Fruit fly (Drosophila melanogaster): ENCODE results near the gene CG7730.

Gene CG7730

DNA sequence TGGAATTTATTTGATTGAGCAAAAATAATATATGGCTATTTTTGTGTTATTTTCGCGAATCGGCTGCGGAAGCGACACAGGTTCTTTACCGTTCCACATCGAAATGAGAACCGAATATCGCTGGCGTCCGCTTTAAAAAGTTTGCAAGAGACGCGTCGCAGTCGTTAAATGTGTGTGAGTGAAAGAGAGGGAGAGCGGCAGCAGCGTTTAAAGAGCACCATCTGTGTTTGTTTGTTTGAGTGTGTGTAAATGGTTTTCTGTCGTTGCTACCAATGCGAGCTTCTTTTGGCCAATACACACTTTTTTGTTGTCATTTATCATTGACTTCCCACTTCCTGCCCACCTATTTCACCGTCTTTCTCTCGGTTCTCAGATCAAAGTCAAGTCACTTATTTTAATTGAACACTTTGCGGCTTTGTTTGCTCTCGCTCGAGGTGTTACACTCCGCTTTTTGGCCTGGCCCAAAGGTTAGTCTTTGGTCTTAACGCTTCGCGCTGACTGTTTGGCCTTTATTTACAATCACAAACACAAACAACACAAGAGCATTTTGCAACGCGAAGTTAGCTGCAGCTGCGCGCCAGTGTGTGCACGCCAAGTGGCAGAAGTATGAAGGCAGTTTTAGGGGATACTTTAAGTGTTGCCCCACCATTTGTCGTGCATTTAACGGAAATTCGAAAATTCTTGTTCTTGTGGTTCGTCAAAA, 15.1 kb upstream of the CG7730 start, which contains the start of gene CG3764 (continued):
- TF ChIP-seq ash1 (GFP tag; optimal IDR thresholded peaks at IDR 0.05) (peak; percentile 89), CTCF (GFP tag; optimal IDR thresholded peaks at IDR 0.05) (peak; percentile 64), CHES-1-like (GFP tag; optimal IDR thresholded peaks at IDR 0.05) (peak; percentile 92), Elba2 (GFP tag; optimal IDR thresholded peaks at IDR 0.05) (no peak), aop (GFP tag; IDR thresholded peaks at IDR 0.05) (peak; percentile 55; the same call in 1 of the 2 replicates), CG12769 (tag; optimal IDR thresholded peaks at IDR 0.05) (peak; percentile 84), tna (GFP tag; IDR thresholded peaks at IDR 0.05; ENCODE audit: partially characterized antibody) (no peak; the same call in 1 of the 2 replicates), hth (optimal IDR thresholded peaks at IDR 0.05) (no peak), hbn (GFP tag; IDR thresholded peaks at IDR 0.05; ENCODE audit: partially characterized antibody) (no peak), CG7786 (GFP tag; optimal IDR thresholded peaks at IDR 0.05) (peak; percentile 44), CG13287 (GFP tag; IDR thresholded peaks at IDR 0.05; ENCODE audit: partially characterized antibody) (peak; percentile 61), CG12219 (GFP tag; optimal IDR thresholded peaks at IDR 0.05) (peak; percentile 76), ssp (GFP tag; IDR thresholded peaks at IDR 0.05) (no peak), CG3065 (GFP tag; optimal IDR thresholded peaks at IDR 0.05) (peak; percentile 38), NC2α (GFP tag; optimal IDR thresholded peaks at IDR 0.05) (peak; percentile 53), fd64A (GFP tag; optimal IDR thresholded peaks at IDR 0.05) (peak; percentile 91), Poxn (GFP tag; IDR thresholded peaks at IDR 0.05) (no peak), Awh (GFP tag; IDR thresholded peaks at IDR 0.05) (peak; percentile 76), Drgx (GFP tag; IDR thresholded peaks at IDR 0.05) (0 out of 2 replicates have a peak, but pooled peaks have one; percentile 6), Pdp1 (GFP tag; optimal IDR thresholded peaks at IDR 0.05) (peak; percentile 61 to 74), CG8944 (GFP tag; optimal IDR thresholded peaks at IDR 0.05) (peak; percentile 50), TFAM (GFP tag; optimal IDR thresholded peaks at IDR 0.05) (peak; percentile 71), C15 (GFP tag; IDR thresholded peaks at IDR 0.05) (0 out of 3 replicates have a peak, but pooled peaks have one; percentile 39), dimm (GFP tag; IDR thresholded peaks at IDR 0.05) (no peak), CG4820 (GFP tag; optimal IDR thresholded peaks at IDR 0.05) (peak; percentile 38), caup (GFP tag; optimal IDR thresholded peaks at IDR 0.05; ENCODE audit: severe bottlenecking) (peak; percentile 90), Hr39 (optimal IDR thresholded peaks at IDR 0.05) (no peak), Meics (GFP tag; optimal IDR thresholded peaks at IDR 0.05) (peak; percentile 77), dpn (GFP tag; optimal IDR thresholded peaks at IDR 0.05) (peak; percentile 60 to 77), row (GFP tag; IDR thresholded peaks at IDR 0.05) (no peak; the same call in 2 of the 3 replicates), CoRest (tag; optimal IDR thresholded peaks at IDR 0.05) (peak; percentile 83), sr (GFP tag; IDR thresholded peaks at IDR 0.05) (peak; percentile 65; the same call in 1 of the 3 replicates), lab (GFP tag; optimal IDR thresholded peaks at IDR 0.05) (peak; percentile 91), Hr78 (GFP tag; optimal IDR thresholded peaks at IDR 0.05) (no peak), CG1603 (tag; optimal IDR thresholded peaks at IDR 0.05) (peak; percentile 92), nau (GFP tag; optimal IDR thresholded peaks at IDR 0.05) (no peak), CG7556 (GFP tag; optimal IDR thresholded peaks at IDR 0.05) (peak; percentile 59), CG4424 (GFP tag; optimal IDR thresholded peaks at IDR 0.05) (peak; percentile 47), gt (GFP tag; IDR thresholded peaks at IDR 0.05) (0 out of 2 replicates have a peak, but pooled peaks have one; percentile 31), CG31441 (GFP tag; IDR thresholded peaks at IDR 0.05) (peak; percentile 63), CG1832 (GFP tag; optimal IDR thresholded peaks at IDR 0.05) (no peak), HLH4C (GFP tag; IDR thresholded peaks at IDR 0.05; ENCODE audit: partially characterized antibody) (no peak), pan (optimal IDR thresholded peaks at IDR 0.05) (no peak), pan (GFP tag; optimal IDR thresholded peaks at IDR 0.05 in 1 of 2, IDR thresholded peaks at IDR 0.05 in 1 of 2) (peak in 1 of 2 experiments; percentile 71), Sox102F (GFP tag; optimal IDR thresholded peaks at IDR 0.05) (peak; percentile 46), CG12391 (tag; optimal IDR thresholded peaks at IDR 0.05) (peak; percentile 58), shn (GFP tag; optimal IDR thresholded peaks at IDR 0.05) (peak; percentile 60), tgo (GFP tag; IDR thresholded peaks at IDR 0.05) (peak; percentile 54), Mes4 (GFP tag; optimal IDR thresholded peaks at IDR 0.05) (peak; percentile 83), Lhr (GFP tag; optimal IDR thresholded peaks at IDR 0.05) (peak; percentile 91)
